Worm (Caenorhabditis elegans) whole organism, L1 larva: ENCODE results near the gene F54E12.2.

Experiments
- ama-1 ChIP-seq: fragments of 150-350 bp; optimal IDR thresholded peaks from 2 replicates; lab custom pipeline; 2014
- ceh-82 ChIP-seq, 3 experiments: fragments of 150-350 bp in 1 of 3; sonication (generic microtip) in 2 of 3; optimal IDR thresholded peaks; 2 replicates each; lab custom pipeline; 2014 to 2017; ENCODE audit warnings: missing biosample characterization in 3 of 3, missing genetic modification characterization in 3 of 3
- efl-1 ChIP-seq, 4 experiments: fragments of 150-350 bp; optimal IDR thresholded peaks in 3 of 4; peaks in 1 of 4; 1 replicate in 1 of 4; 2 replicates in 3 of 4; lab custom pipeline; 2014; ENCODE audit warnings: missing biosample characterization in 2 of 4, missing genetic modification characterization in 2 of 4, missing genetic modification reagents in 2 of 4
- fkh-10 ChIP-seq: sonication (generic microtip); optimal IDR thresholded peaks from 2 replicates; lab custom pipeline; 2017; ENCODE audit warnings: missing biosample characterization, missing genetic modification reagents, missing genetic modification characterization
- grh-1 ChIP-seq: fragments of 200-800 bp; sonication (Bioruptor generic); IDR thresholded peaks from 2 replicates; pipeline ENCODE4 v1.3.6; 2022; ENCODE audit warnings: missing genetic modification reagents, missing genetic modification characterization, missing compliant biosample characterization
- nhr-12 ChIP-seq: sonication (generic microtip); optimal IDR thresholded peaks from 2 replicates; lab custom pipeline; 2017; ENCODE audit warnings: missing biosample characterization, missing genetic modification characterization
- pqm-1 ChIP-seq: sonication (generic microtip); optimal IDR thresholded peaks from 3 replicates; lab custom pipeline; 2017; ENCODE audit warnings: missing biosample characterization, missing genetic modification characterization
- skn-1 ChIP-seq: fragments of 150-350 bp; optimal IDR thresholded peaks from 2 replicates; lab custom pipeline; 2014; ENCODE audit warnings: missing biosample characterization, missing genetic modification characterization
- snpc-4 ChIP-seq: fragments of 150-350 bp; optimal IDR thresholded peaks from 2 replicates; lab custom pipeline; 2014; ENCODE audit warnings: missing biosample characterization, missing genetic modification characterization
- unc-62 ChIP-seq: fragments of 150-350 bp; optimal IDR thresholded peaks from 2 replicates; lab custom pipeline; 2014; ENCODE audit warnings: missing biosample characterization, missing genetic modification reagents, missing genetic modification characterization
- unc-86 ChIP-seq: sonication (generic microtip); optimal IDR thresholded peaks from 2 replicates; lab custom pipeline; 2016; ENCODE audit warnings: missing genetic modification characterization, missing compliant biosample characterization

DNA sequence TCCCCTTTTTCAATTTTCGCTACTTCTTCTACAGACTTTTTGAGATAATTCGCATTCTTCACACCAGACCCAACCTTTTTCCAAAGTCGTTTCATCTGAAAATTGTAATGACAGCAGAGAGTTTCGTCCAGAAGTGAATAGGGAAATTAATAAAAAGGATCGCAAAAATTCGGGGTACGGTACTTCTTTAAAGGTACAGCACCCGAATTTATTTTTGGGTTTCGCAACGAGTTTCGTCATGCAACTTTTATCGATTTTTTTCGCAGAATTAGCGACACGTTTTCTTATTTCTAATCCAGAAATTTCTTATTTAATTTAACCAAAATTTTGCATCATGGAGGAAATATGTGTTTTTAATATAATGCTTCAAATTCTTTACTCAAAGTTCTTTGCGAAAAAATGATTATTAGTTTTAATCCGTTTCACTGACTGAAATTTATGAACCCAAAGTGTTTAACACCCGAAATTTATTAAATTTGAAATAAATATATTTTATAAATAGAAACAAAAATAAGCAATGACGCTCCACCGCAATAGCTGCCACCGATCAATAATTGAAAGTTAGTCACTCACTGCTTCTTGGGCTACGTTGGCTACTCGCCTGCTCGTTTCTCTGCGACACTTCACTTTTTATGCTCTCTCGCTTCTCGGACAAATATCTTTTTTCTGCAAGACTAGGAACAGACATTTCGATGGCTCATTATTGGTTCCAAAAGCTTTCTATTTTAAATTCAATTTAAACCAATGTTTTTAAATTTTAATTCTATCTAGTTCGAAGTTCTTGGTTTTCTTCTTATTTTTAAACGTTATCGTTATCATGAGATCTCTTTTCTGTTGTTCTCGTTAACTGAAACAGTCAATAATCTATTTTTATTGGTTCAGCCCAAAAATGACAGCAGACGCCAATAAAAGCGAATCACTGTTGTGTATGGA lies 38.6 kb downstream of the F54E12.2 start, which contains the start of the genes B0035.15 and dnj-1:
- TF ChIP-seq snpc-4 (tag; lab: Kevin White, UChicago) (peak; percentile 23), skn-1 (tag; lab: Kevin White, UChicago) (no peak), fkh-10 (GFP tag; lab: Kevin White, UChicago) (no peak), unc-62 (GFP tag; lab: Kevin White, UChicago) (no peak), pqm-1 (tag; lab: Kevin White, UChicago) (no peak), efl-1 (optimal IDR thresholded peaks at IDR 0.05; lab: Kevin White, UChicago) (peak; percentile 17 to 30), efl-1 (GFP tag; optimal IDR thresholded peaks at IDR 0.05 in 1 of 2; lab: Kevin White, UChicago) (peak; percentile 35 to 47), unc-86 (tag; lab: Kevin White, UChicago) (no peak), ceh-82 (tag; optimal IDR thresholded peaks at IDR 0.05; lab: Kevin White, UChicago) (peak in 2 of 3 experiments; percentile 19 to 39), ama-1 (lab: Kevin White, UChicago) (no peak), grh-1 (GFP tag; lab: Robert Waterston, UW) (no peak), nhr-12 (tag; lab: Kevin White, UChicago) (no peak)
